Fruit fly (Drosophila melanogaster): Measurements from ENCODE around the gene CG17344.

- TF ChIP-seq CG12605 (GFP tag; IDR thresholded peaks at IDR 0.05) (no peak), CG13204 (GFP tag; optimal IDR thresholded peaks at IDR 0.05) (no peak), CG32121 (GFP tag; IDR thresholded peaks at IDR 0.05) (no peak), gl (tag; optimal IDR thresholded peaks at IDR 0.05) (no peak), rn (GFP tag; IDR thresholded peaks at IDR 0.05) (no peak), CG17806 (tag; optimal IDR thresholded peaks at IDR 0.05) (no peak), CG4496 (GFP tag; IDR thresholded peaks at IDR 0.05) (no peak), CG8301 (tag; optimal IDR thresholded peaks at IDR 0.05) (no peak), Pif1A (GFP tag; optimal IDR thresholded peaks at IDR 0.05) (no peak), CG9948 (tag; optimal IDR thresholded peaks at IDR 0.05) (no peak), Pif1B (GFP tag; optimal IDR thresholded peaks at IDR 0.05) (no peak), fd96Ca (GFP tag; IDR thresholded peaks at IDR 0.05) (no peak), CG14655 (GFP tag; optimal IDR thresholded peaks at IDR 0.05) (no peak)
Observed at dm6 chr2L:19083320-19083764, 18.5 kb upstream of the CG17344 start.
